Worm (Caenorhabditis elegans): ENCODE data around the gene F59D12.3.

The F59D12.3 gene

ce11 chrX:15628945-15629344 lies 21.8 kb downstream of the F59D12.3 start:
- TF ChIP-seq ets-4 (GFP tag; optimal IDR thresholded peaks at IDR 0.05) (no peak), F22D6.2 (tag; optimal IDR thresholded peaks at IDR 0.05) (no peak), ztf-28 (GFP tag; IDR thresholded peaks at IDR 0.05) (no peak), nhr-27 (tag; optimal IDR thresholded peaks at IDR 0.05) (no peak), attf-5 (GFP tag; optimal IDR thresholded peaks at IDR 0.05) (no peak), rec-8 (tag; optimal IDR thresholded peaks at IDR 0.05) (no peak), xnd-1 (tag; optimal IDR thresholded peaks at IDR 0.05) (no peak), aptf-3 (GFP tag; IDR thresholded peaks at IDR 0.05) (no peak)

- TF ChIP-seq mcd-1 (GFP tag; IDR thresholded peaks at IDR 0.05) (no peak), nfya-2 (GFP tag; IDR thresholded peaks at IDR 0.05) (no peak), ztf-3 (GFP tag; optimal IDR thresholded peaks at IDR 0.05) (no peak), lin-26 (GFP tag; IDR thresholded peaks at IDR 0.05) (no peak), cebp-2 (GFP tag; IDR thresholded peaks at IDR 0.05) (no peak), snpc-4 (GFP tag; optimal IDR thresholded peaks at IDR 0.05) (no peak), snpc-4 (tag; optimal IDR thresholded peaks at IDR 0.05) (no peak), ceh-79 (tag; optimal IDR thresholded peaks at IDR 0.05) (no peak), tbx-9 (tag; optimal IDR thresholded peaks at IDR 0.05; ENCODE audit: borderline replicate concordance) (no peak), C06A6.2 (GFP tag; conservative IDR thresholded peaks at IDR 0.05) (no peak), F10E7.11 (tag; optimal IDR thresholded peaks at IDR 0.05) (no peak), hsf-1 (GFP tag; IDR thresholded peaks at IDR 0.05) (no peak), egl-44 (GFP tag; IDR thresholded peaks at IDR 0.05) (no peak)
Observed at ce11 chrX:15627814-15628213, 23.0 kb downstream of the F59D12.3 start.

- no peak for TF ChIP-seq ekl-4 (GFP tag; IDR thresholded peaks at IDR 0.05)
- TF ChIP-seq efl-1 (GFP tag; optimal IDR thresholded peaks at IDR 0.05): no peak
- TF ChIP-seq Y79H2A.3 (GFP tag; conservative IDR thresholded peaks at IDR 0.05): no peak
- TF ChIP-seq tlf-1 (GFP tag; optimal IDR thresholded peaks at IDR 0.05): no peak
- TF ChIP-seq B0019.2 (GFP tag; conservative IDR thresholded peaks at IDR 0.05): no peak
- TF ChIP-seq aptf-2 (GFP tag; conservative IDR thresholded peaks at IDR 0.05): no peak
- TF ChIP-seq B0035.1 (tag; optimal IDR thresholded peaks at IDR 0.05): no peak
- no peak for TF ChIP-seq madf-3 (GFP tag; IDR thresholded peaks at IDR 0.05)
- TF ChIP-seq ztf-18 (tag; optimal IDR thresholded peaks at IDR 0.05): no peak
- no peak for TF ChIP-seq hrde-1 (tag; optimal IDR thresholded peaks at IDR 0.05; ENCODE audit: borderline replicate concordance)
- TF ChIP-seq ztf-22 (GFP tag; optimal IDR thresholded peaks at IDR 0.05): no peak
Observed at ce11 chrX:15626119-15626850, 24.5 kb downstream of the F59D12.3 start.

- TF ChIP-seq nhr-80 (tag; optimal IDR thresholded peaks at IDR 0.05): peak; percentile 39
- no peak for TF ChIP-seq nhr-120 (GFP tag; IDR thresholded peaks at IDR 0.05)
- peak; percentile 67 for TF ChIP-seq atf-7 (tag; optimal IDR thresholded peaks at IDR 0.05)
Observed at ce11 chrX:15622041-15622440, 28.7 kb downstream of the F59D12.3 start.

Data from whole organism, young adult.